Worm (Caenorhabditis elegans) whole organism, L2 larva: ENCODE results near the gene mdt-26.

ENCODE experiments used
- C34F6.9 ChIP-seq: fragments of 150-350 bp; optimal IDR thresholded peaks from 2 replicates; lab custom pipeline; 2014; ENCODE audit warnings: missing biosample characterization, missing genetic modification characterization
- F13H6.1 ChIP-seq: sonication (generic microtip); optimal IDR thresholded peaks from 2 replicates; lab custom pipeline; 2016; ENCODE audit warnings: missing genetic modification characterization, missing compliant biosample characterization
- R02D3.7 ChIP-seq: fragments of 150-350 bp; optimal IDR thresholded peaks from 2 replicates; lab custom pipeline; 2014; ENCODE audit warnings: missing biosample characterization, missing genetic modification characterization
- ZK546.5 ChIP-seq: sonication (generic microtip); optimal IDR thresholded peaks from 2 replicates; lab custom pipeline; 2017; ENCODE audit warnings: missing biosample characterization, missing genetic modification characterization
- alr-1 ChIP-seq: fragments of 150-350 bp; optimal IDR thresholded peaks from 2 replicates; lab custom pipeline; 2014; ENCODE audit warnings: missing biosample characterization, missing genetic modification characterization
- aly-2 ChIP-seq: fragments of 150-350 bp; optimal IDR thresholded peaks from 2 replicates; lab custom pipeline; 2014; ENCODE audit warnings: missing biosample characterization, missing genetic modification characterization
- ama-1 ChIP-seq: fragments of 150-350 bp; optimal IDR thresholded peaks from 2 replicates; lab custom pipeline; 2018; ENCODE audit warnings: inconsistent platforms
- ceh-16 ChIP-seq: fragments of 150-350 bp; optimal IDR thresholded peaks from 2 replicates; lab custom pipeline; 2014; ENCODE audit warnings: missing biosample characterization, missing genetic modification characterization
- ceh-82 ChIP-seq: fragments of 150-350 bp; optimal IDR thresholded peaks from 2 replicates; lab custom pipeline; 2014; ENCODE audit warnings: missing biosample characterization, missing genetic modification characterization
- crh-2 ChIP-seq: sonication (generic microtip); optimal IDR thresholded peaks from 2 replicates; lab custom pipeline; 2017; ENCODE audit warnings: missing biosample characterization, missing genetic modification characterization
- dmd-4 ChIP-seq: sonication (generic microtip); optimal IDR thresholded peaks from 2 replicates; lab custom pipeline; 2017; ENCODE audit warnings: missing biosample characterization, missing genetic modification characterization
- egl-27 ChIP-seq: sonication (generic microtip); optimal IDR thresholded peaks from 3 replicates; lab custom pipeline; 2017; ENCODE audit warnings: missing biosample characterization, missing genetic modification reagents, missing genetic modification characterization
- gmeb-1 ChIP-seq: fragments of 150-350 bp; optimal IDR thresholded peaks from 2 replicates; lab custom pipeline; 2014; ENCODE audit warnings: missing biosample characterization, missing genetic modification characterization
- lin-11 ChIP-seq: fragments of 150-350 bp; sonication (generic microtip); optimal IDR thresholded peaks from 2 replicates; lab custom pipeline; 2014; ENCODE audit warnings: missing biosample characterization, missing genetic modification characterization, inconsistent platforms, mixed read lengths
- lin-13 ChIP-seq: fragments of 150-350 bp; optimal IDR thresholded peaks from 2 replicates; lab custom pipeline; 2014; ENCODE audit warnings: missing biosample characterization, missing genetic modification reagents, missing genetic modification characterization
- lin-39 ChIP-seq: fragments of 150-350 bp; optimal IDR thresholded peaks from 2 replicates; lab custom pipeline; 2014; ENCODE audit warnings: missing biosample characterization, missing genetic modification reagents, missing genetic modification characterization
- lsy-2 ChIP-seq, 2 experiments: fragments of 150-350 bp in 1 of 2; sonication (generic microtip) in 1 of 2; optimal IDR thresholded peaks; 2 replicates each; lab custom pipeline; 2014 to 2017; ENCODE audit warnings: missing biosample characterization in 2 of 2, missing genetic modification characterization in 2 of 2
- mab-5 ChIP-seq: fragments of 150-350 bp; optimal IDR thresholded peaks from 2 replicates; lab custom pipeline; 2014; ENCODE audit warnings: missing biosample characterization, missing genetic modification characterization
- mbf-1 ChIP-seq: sonication (generic microtip); optimal IDR thresholded peaks from 2 replicates; lab custom pipeline; 2017; ENCODE audit warnings: missing biosample characterization, missing genetic modification characterization
- nhr-10 ChIP-seq: sonication (generic microtip); optimal IDR thresholded peaks from 2 replicates; lab custom pipeline; 2017; ENCODE audit warnings: missing biosample characterization, missing genetic modification characterization
- nhr-12 ChIP-seq: fragments of 150-350 bp; optimal IDR thresholded peaks from 2 replicates; lab custom pipeline; 2014; ENCODE audit warnings: missing biosample characterization, missing genetic modification characterization
- nhr-129 ChIP-seq: fragments of 150-350 bp; optimal IDR thresholded peaks from 2 replicates; lab custom pipeline; 2014; ENCODE audit warnings: missing biosample characterization, missing genetic modification characterization
- nhr-21 ChIP-seq: fragments of 150-350 bp; optimal IDR thresholded peaks from 2 replicates; lab custom pipeline; 2014; ENCODE audit warnings: missing biosample characterization, missing genetic modification characterization
- nhr-23 ChIP-seq: fragments of 150-350 bp; optimal IDR thresholded peaks from 2 replicates; lab custom pipeline; 2014; ENCODE audit warnings: missing biosample characterization, missing genetic modification reagents, missing genetic modification characterization
- nhr-237 ChIP-seq: fragments of 150-350 bp; optimal IDR thresholded peaks from 2 replicates; lab custom pipeline; 2014; ENCODE audit warnings: missing biosample characterization, missing genetic modification characterization
- nhr-25 ChIP-seq: fragments of 150-350 bp; sonication (generic microtip); optimal IDR thresholded peaks from 3 replicates; lab custom pipeline; 2014; ENCODE audit warnings: missing biosample characterization, missing genetic modification characterization
- nhr-6 ChIP-seq: fragments of 150-350 bp; optimal IDR thresholded peaks from 2 replicates; lab custom pipeline; 2014; ENCODE audit warnings: missing biosample characterization, missing genetic modification characterization
- nhr-77 ChIP-seq: fragments of 150-350 bp; optimal IDR thresholded peaks from 2 replicates; lab custom pipeline; 2014; ENCODE audit warnings: missing biosample characterization, missing genetic modification characterization
- sem-4 ChIP-seq: fragments of 150-350 bp; optimal IDR thresholded peaks from 2 replicates; lab custom pipeline; 2014; ENCODE audit warnings: missing biosample characterization, missing genetic modification reagents, missing genetic modification characterization
- skn-1 ChIP-seq: sonication (generic microtip); optimal IDR thresholded peaks from 2 replicates; lab custom pipeline; 2017; ENCODE audit warnings: missing biosample characterization, missing genetic modification characterization
- sma-3 ChIP-seq: sonication (generic microtip); optimal IDR thresholded peaks from 2 replicates; lab custom pipeline; 2016; ENCODE audit warnings: missing genetic modification reagents, missing genetic modification characterization, missing compliant biosample characterization
- sma-9 ChIP-seq, 2 experiments: fragments of 150-350 bp in 1 of 2; sonication (generic microtip) in 1 of 2; optimal IDR thresholded peaks; 2 replicates each; lab custom pipeline; 2014 to 2016; ENCODE audit warnings: missing genetic modification characterization in 2 of 2, mild to moderate bottlenecking in 1 of 2, missing biosample characterization in 1 of 2, missing compliant biosample characterization in 1 of 2, missing genetic modification reagents in 1 of 2, moderate library complexity in 1 of 2
- snpc-4 ChIP-seq: fragments of 150-350 bp; optimal IDR thresholded peaks from 2 replicates; lab custom pipeline; 2014; ENCODE audit warnings: missing biosample characterization, missing genetic modification characterization
- unc-39 ChIP-seq: fragments of 150-350 bp; optimal IDR thresholded peaks from 2 replicates; lab custom pipeline; 2014; ENCODE audit warnings: missing biosample characterization, missing genetic modification characterization
- unc-55 ChIP-seq: fragments of 150-350 bp; sonication (generic microtip); optimal IDR thresholded peaks from 3 replicates; lab custom pipeline; 2014; ENCODE audit warnings: missing biosample characterization, missing genetic modification reagents, missing genetic modification characterization
- unc-62 ChIP-seq: fragments of 150-350 bp; optimal IDR thresholded peaks from 2 replicates; lab custom pipeline; 2014; ENCODE audit warnings: missing biosample characterization, missing genetic modification reagents, missing genetic modification characterization
- zag-1 ChIP-seq: fragments of 150-350 bp; optimal IDR thresholded peaks from 2 replicates; lab custom pipeline; 2014; ENCODE audit warnings: missing biosample characterization, missing genetic modification characterization
- ztf-1 ChIP-seq: fragments of 200-800 bp; sonication (Bioruptor generic); conservative IDR thresholded peaks from 2 replicates; pipeline ENCODE4 v1.3.6; 2022; ENCODE audit warnings: missing genetic modification characterization, missing compliant biosample characterization
- ztf-11 ChIP-seq: sonication (generic microtip); optimal IDR thresholded peaks from 2 replicates; lab custom pipeline; 2017; ENCODE audit warnings: missing biosample characterization, missing genetic modification characterization
- ztf-4 ChIP-seq: fragments of 150-350 bp; optimal IDR thresholded peaks from 2 replicates; lab custom pipeline; 2014; ENCODE audit warnings: missing biosample characterization, missing genetic modification characterization

Gene mdt-26

DNA sequence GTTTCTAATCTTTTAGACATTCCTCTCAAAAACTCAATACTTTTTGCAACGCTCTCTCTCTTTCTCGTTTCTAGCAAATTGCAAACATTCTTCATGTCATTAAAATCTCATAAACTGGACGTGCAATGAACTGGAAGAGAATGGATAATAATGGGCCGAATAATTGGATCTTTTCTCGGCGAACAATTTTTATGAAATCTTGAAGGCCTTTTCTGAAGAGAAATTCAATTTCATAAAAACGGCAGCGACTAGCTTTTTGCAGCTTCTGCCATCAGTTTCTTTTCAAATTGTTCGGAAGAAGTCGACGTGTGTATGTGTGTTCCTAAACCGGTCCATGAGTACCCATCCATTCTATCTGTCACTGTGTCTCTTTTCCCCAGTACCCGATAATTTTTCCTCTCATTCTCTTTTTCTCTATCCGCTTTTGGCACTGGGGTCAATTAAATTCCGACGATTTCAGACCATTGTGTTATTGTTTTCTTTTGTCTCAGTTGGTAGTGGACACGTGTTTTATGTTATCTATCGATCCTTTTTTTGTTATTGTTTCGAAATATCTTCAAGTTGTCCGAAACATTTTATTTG is 41.7 kb downstream of the mdt-26 start:
- peak; percentile 39 for TF ChIP-seq nhr-25
- TF ChIP-seq ZK546.5 (tag; lab: Kevin White, UChicago) = no peak

DNA sequence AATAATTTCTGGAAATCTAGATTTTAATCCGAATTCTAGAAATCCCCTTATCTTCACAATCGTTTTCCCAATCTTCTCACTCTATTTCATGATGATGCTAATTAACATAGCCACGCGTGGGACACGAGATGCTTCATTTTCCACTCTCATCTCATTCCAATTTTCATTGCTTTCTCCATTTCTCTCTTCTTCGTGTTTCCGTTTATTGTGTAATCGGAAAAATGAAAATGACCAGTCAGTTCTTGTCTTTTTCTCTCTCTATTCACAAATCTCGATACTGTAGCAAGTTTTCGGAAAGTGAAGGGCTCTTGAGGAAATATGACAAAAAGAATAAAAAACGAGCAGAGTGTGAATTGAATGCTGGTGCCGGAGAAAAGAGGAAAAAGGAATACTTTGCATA is 43.5 kb downstream of the mdt-26 start:
- TF ChIP-seq sma-9 (GFP tag; optimal IDR thresholded peaks at IDR 0.05; lab: Kevin White, UChicago) = no peak
- no peak for TF ChIP-seq sma-9 (tag; optimal IDR thresholded peaks at IDR 0.05; lab: Kevin White, UChicago)
- TF ChIP-seq sem-4 (tag; lab: Kevin White, UChicago) = peak; percentile 34
- TF ChIP-seq, all 48 proteins: peak for 1

DNA sequence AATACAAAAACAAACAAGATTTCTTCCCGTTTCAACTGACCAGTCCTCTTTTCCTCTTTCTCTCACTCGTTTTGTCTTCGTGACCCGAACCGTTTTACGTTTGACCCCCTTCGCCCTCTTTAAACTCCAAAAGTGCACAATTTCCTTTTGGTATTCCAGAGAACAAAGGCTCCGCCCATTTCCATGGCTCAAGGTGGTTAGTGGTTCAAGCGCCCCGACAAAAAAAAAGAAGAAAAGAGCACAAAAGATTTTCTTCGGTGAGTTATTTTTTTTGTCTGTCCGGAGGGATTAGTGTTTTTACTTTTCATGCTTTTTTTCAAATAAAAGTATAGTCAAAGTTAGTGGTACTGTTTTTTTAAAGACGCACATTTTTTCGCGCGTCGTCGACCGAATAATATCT is 46.6 kb downstream of the mdt-26 start, which contains the start of gene osta-2:
osta-2 (plus strand) TSS at position 160 of the 400 bp plus-strand sequence.
- no peak for TF ChIP-seq ceh-16 (tag; lab: Kevin White, UChicago)
- no peak for TF ChIP-seq egl-27 (tag; lab: Kevin White, UChicago)
- no peak for TF ChIP-seq lin-13 (GFP tag; lab: Kevin White, UChicago)
- no peak for TF ChIP-seq gmeb-1 (tag; lab: Kevin White, UChicago)
- no peak for TF ChIP-seq lin-39
- TF ChIP-seq R02D3.7 (tag; lab: Kevin White, UChicago) = no peak
- TF ChIP-seq, all 48 proteins: peak for 0

- no peak for TF ChIP-seq unc-62 (GFP tag; lab: Kevin White, UChicago)
- TF ChIP-seq unc-55 = peak; percentile 28
- TF ChIP-seq sem-4 (tag; lab: Kevin White, UChicago) = peak; percentile 38
- no peak for TF ChIP-seq aly-2 (tag; lab: Kevin White, UChicago)
- no peak for TF ChIP-seq nhr-21 (tag; lab: Kevin White, UChicago)
- peak; percentile 28 for TF ChIP-seq C34F6.9
- TF ChIP-seq unc-39 (tag; lab: Kevin White, UChicago) = no peak
- TF ChIP-seq dmd-4 = no peak
- peak in 1 of 2 experiments; percentile 19 for TF ChIP-seq lsy-2 (tag; optimal IDR thresholded peaks at IDR 0.05; lab: Kevin White, UChicago)
Observed at ce11 chrII:5708154-5708553, 47.2 kb downstream of the mdt-26 start.

ce11 chrII:5710835-5711234 is 49.9 kb downstream of the mdt-26 start:
- TF ChIP-seq ztf-1 (GFP tag; lab: Robert Waterston, UW) (no peak), nhr-10 (tag; lab: Kevin White, UChicago) (no peak), nhr-23 (tag; lab: Kevin White, UChicago) (no peak), nhr-6 (tag; lab: Kevin White, UChicago) (no peak), nhr-25 (no peak), sma-3 (GFP tag; lab: Kevin White, UChicago) (no peak), C34F6.9 (no peak), lin-11 (tag; lab: Kevin White, UChicago) (no peak)

ce11 chrII:5712126-5712525 is 51.1 kb downstream of the mdt-26 start:
- TF ChIP-seq ztf-4 (tag; lab: Kevin White, UChicago) = no peak
- TF ChIP-seq nhr-12 (tag; lab: Kevin White, UChicago) = no peak
- TF ChIP-seq nhr-21 (tag; lab: Kevin White, UChicago) = peak; percentile 14
- TF ChIP-seq nhr-10 (tag; lab: Kevin White, UChicago) = no peak
- no peak for TF ChIP-seq zag-1 (tag; lab: Kevin White, UChicago)
- no peak for TF ChIP-seq ama-1 (lab: Kevin White, UChicago)
- TF ChIP-seq lin-13 (GFP tag; lab: Kevin White, UChicago) = no peak
- no peak for TF ChIP-seq nhr-129 (tag; lab: Kevin White, UChicago)

DNA sequence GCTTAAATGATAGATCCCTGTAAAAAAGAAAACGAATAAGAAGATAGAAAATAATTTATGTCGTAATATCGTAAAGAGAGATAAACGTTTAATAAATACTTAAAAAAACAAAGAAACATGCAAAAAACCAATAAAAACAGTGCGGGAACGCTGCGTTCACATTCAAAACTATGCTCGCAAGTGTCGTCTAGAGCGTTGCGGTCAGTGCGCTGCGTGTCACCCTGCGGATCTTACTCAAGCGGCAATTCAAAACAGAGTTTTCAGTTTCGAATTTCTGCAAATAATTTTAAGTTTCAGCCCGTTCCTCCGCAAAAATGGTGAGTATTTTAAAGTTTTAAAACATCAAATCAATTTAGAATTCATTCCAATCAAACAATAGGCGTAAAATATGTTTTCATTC is 53.8 kb downstream of the mdt-26 start, which contains the start of the genes tiar-1 and lelo-4:
tiar-1 (minus strand) TSS at position 17 of the 400 bp plus-strand sequence.
lelo-4 (plus strand) TSS at position 118 of the 400 bp plus-strand sequence.
- TF ChIP-seq gmeb-1 (tag; lab: Kevin White, UChicago) (peak; percentile 84), ztf-1 (GFP tag; lab: Robert Waterston, UW) (no peak), aly-2 (tag; lab: Kevin White, UChicago) (no peak), ama-1 (lab: Kevin White, UChicago) (peak; percentile 34), R02D3.7 (tag; lab: Kevin White, UChicago) (no peak), sem-4 (tag; lab: Kevin White, UChicago) (peak; percentile 69), mbf-1 (tag; lab: Kevin White, UChicago) (no peak), nhr-23 (tag; lab: Kevin White, UChicago) (no peak), dmd-4 (no peak), unc-39 (tag; lab: Kevin White, UChicago) (no peak), nhr-77 (no peak), skn-1 (no peak), nhr-12 (tag; lab: Kevin White, UChicago) (no peak), alr-1 (tag; lab: Kevin White, UChicago) (no peak), F13H6.1 (tag; lab: Kevin White, UChicago) (peak; percentile 38), snpc-4 (tag; lab: Kevin White, UChicago) (peak; percentile 72), ztf-11 (no peak), ceh-16 (tag; lab: Kevin White, UChicago) (no peak), ceh-82 (tag; lab: Kevin White, UChicago) (no peak), nhr-6 (tag; lab: Kevin White, UChicago) (no peak), ZK546.5 (tag; lab: Kevin White, UChicago) (peak; percentile 86), nhr-237 (tag; lab: Kevin White, UChicago) (no peak), crh-2 (peak; percentile 86), mab-5 (tag; lab: Kevin White, UChicago) (no peak)
